Worm (Caenorhabditis elegans) whole organism, L3 larva: ENCODE measurements around the gene T27A8.3.
"Not testable (repeated sequence)": the region's sequence is repeated elsewhere in the genome, so short reads cannot be mapped to it uniquely, and the experiment has no call there.

Experiments
- R02D3.7 ChIP-seq: fragments of 150-350 bp; optimal IDR thresholded peaks from 2 replicates; lab custom pipeline; 2014; ENCODE audit warnings: missing biosample characterization, missing genetic modification characterization
- ZK546.5 ChIP-seq: sonication (generic microtip); optimal IDR thresholded peaks from 2 replicates; lab custom pipeline; 2017; ENCODE audit warnings: missing biosample characterization, missing genetic modification characterization
- aly-2 ChIP-seq: fragments of 150-350 bp; optimal IDR thresholded peaks from 2 replicates; lab custom pipeline; 2014; ENCODE audit warnings: missing biosample characterization, missing genetic modification characterization
- ceh-28 ChIP-seq: fragments of 150-350 bp; optimal IDR thresholded peaks from 2 replicates; lab custom pipeline; 2014; ENCODE audit warnings: missing biosample characterization, missing genetic modification reagents, missing genetic modification characterization
- ceh-82 ChIP-seq: fragments of 150-350 bp; optimal IDR thresholded peaks from 2 replicates; lab custom pipeline; 2014; ENCODE audit warnings: missing biosample characterization, missing genetic modification characterization
- daf-12 ChIP-seq: fragments of 150-350 bp; optimal IDR thresholded peaks from 2 replicates; lab custom pipeline; 2014; ENCODE audit warnings: missing biosample characterization, missing genetic modification reagents, missing genetic modification characterization
- egl-27 ChIP-seq: sonication (generic microtip); optimal IDR thresholded peaks from 4 replicates; lab custom pipeline; 2017; ENCODE audit warnings: missing biosample characterization, missing genetic modification reagents, missing genetic modification characterization
- egl-5 ChIP-seq: fragments of 150-350 bp; optimal IDR thresholded peaks from 2 replicates; lab custom pipeline; 2017; ENCODE audit warnings: missing biosample characterization, missing genetic modification reagents, missing genetic modification characterization, inconsistent platforms
- elt-1 ChIP-seq: fragments of 150-350 bp; optimal IDR thresholded peaks from 2 replicates; lab custom pipeline; 2014; ENCODE audit warnings: missing biosample characterization, missing genetic modification characterization
- elt-2 ChIP-seq: sonication (generic microtip); optimal IDR thresholded peaks from 2 replicates; lab custom pipeline; 2016; ENCODE audit warnings: missing genetic modification reagents, mild to moderate bottlenecking, missing genetic modification characterization, missing compliant biosample characterization
- elt-3 ChIP-seq, 3 experiments: fragments of 150-350 bp in 1 of 3; sonication (generic microtip) in 2 of 3; optimal IDR thresholded peaks; 2 replicates in 2 of 3; 4 replicates in 1 of 3; lab custom pipeline; 2014 to 2017; ENCODE audit warnings: missing biosample characterization in 3 of 3, missing genetic modification characterization in 3 of 3
- fkh-10 ChIP-seq: sonication (generic microtip); optimal IDR thresholded peaks from 2 replicates; lab custom pipeline; 2017; ENCODE audit warnings: missing biosample characterization, missing genetic modification reagents, missing genetic modification characterization
- fkh-2 ChIP-seq: fragments of 150-350 bp; optimal IDR thresholded peaks from 2 replicates; lab custom pipeline; 2014; ENCODE audit warnings: missing biosample characterization, missing genetic modification reagents, missing genetic modification characterization
- hmg-11 ChIP-seq: sonication (generic microtip); optimal IDR thresholded peaks from 2 replicates; lab custom pipeline; 2016; ENCODE audit warnings: missing genetic modification characterization, missing compliant biosample characterization
- jun-1 ChIP-seq: fragments of 150-350 bp; optimal IDR thresholded peaks from 2 replicates; lab custom pipeline; 2014; ENCODE audit warnings: missing biosample characterization, missing genetic modification reagents, missing genetic modification characterization
- lin-15B ChIP-seq: fragments of 150-350 bp; optimal IDR thresholded peaks from 2 replicates; lab custom pipeline; 2014; ENCODE audit warnings: missing biosample characterization, missing genetic modification characterization
- lin-39 ChIP-seq: fragments of 150-350 bp; optimal IDR thresholded peaks from 2 replicates; lab custom pipeline; 2018; ENCODE audit warnings: missing biosample characterization, missing genetic modification reagents, missing genetic modification characterization
- lsy-12 ChIP-seq: sonication (generic microtip); optimal IDR thresholded peaks from 2 replicates; lab custom pipeline; 2016; ENCODE audit warnings: mild to moderate bottlenecking, missing genetic modification characterization, missing compliant biosample characterization
- mdl-1 ChIP-seq: fragments of 150-350 bp; optimal IDR thresholded peaks from 2 replicates; lab custom pipeline; 2014; ENCODE audit warnings: missing biosample characterization, missing genetic modification characterization
- mml-1 ChIP-seq: fragments of 150-350 bp; sonication (generic microtip); optimal IDR thresholded peaks from 3 replicates; lab custom pipeline; 2014; ENCODE audit warnings: missing biosample characterization, missing genetic modification characterization
- nfya-1 ChIP-seq: sonication (generic microtip); optimal IDR thresholded peaks from 2 replicates; lab custom pipeline; 2017; ENCODE audit warnings: missing genetic modification characterization, mild to moderate bottlenecking, missing compliant biosample characterization, antibody characterized with exemption, moderate library complexity; ENCODE audit not compliant: insufficient read depth
- nhr-11 ChIP-seq: fragments of 150-350 bp; optimal IDR thresholded peaks from 2 replicates; lab custom pipeline; 2014; ENCODE audit warnings: missing biosample characterization, missing genetic modification characterization
- nhr-12 ChIP-seq: fragments of 150-350 bp; optimal IDR thresholded peaks from 2 replicates; lab custom pipeline; 2014; ENCODE audit warnings: missing biosample characterization, missing genetic modification characterization
- nhr-23 ChIP-seq: fragments of 150-350 bp; optimal IDR thresholded peaks from 2 replicates; lab custom pipeline; 2014; ENCODE audit warnings: missing biosample characterization, missing genetic modification reagents, missing genetic modification characterization
- nhr-237 ChIP-seq: fragments of 150-350 bp; optimal IDR thresholded peaks from 2 replicates; lab custom pipeline; 2014; ENCODE audit warnings: missing biosample characterization, missing genetic modification characterization
- nhr-25 ChIP-seq: sonication (generic microtip); optimal IDR thresholded peaks from 2 replicates; lab custom pipeline; 2017; ENCODE audit warnings: missing biosample characterization, missing genetic modification characterization
- nhr-28 ChIP-seq: fragments of 150-350 bp; optimal IDR thresholded peaks from 2 replicates; lab custom pipeline; 2014; ENCODE audit warnings: missing biosample characterization, missing genetic modification characterization
- nhr-43 ChIP-seq: sonication (generic microtip); optimal IDR thresholded peaks from 2 replicates; lab custom pipeline; 2016; ENCODE audit warnings: mild to moderate bottlenecking, missing genetic modification characterization, missing compliant biosample characterization; ENCODE audit not compliant: poor library complexity, severe bottlenecking
- nhr-67 ChIP-seq: fragments of 150-350 bp; optimal IDR thresholded peaks from 2 replicates; lab custom pipeline; 2014; ENCODE audit warnings: missing biosample characterization, missing genetic modification characterization
- nhr-76 ChIP-seq: fragments of 150-350 bp; sonication (generic microtip); optimal IDR thresholded peaks from 5 replicates; lab custom pipeline; 2014; ENCODE audit warnings: missing biosample characterization, missing genetic modification characterization
- nhr-77 ChIP-seq: fragments of 150-350 bp; optimal IDR thresholded peaks from 2 replicates; lab custom pipeline; 2014; ENCODE audit warnings: missing biosample characterization, missing genetic modification characterization
- pha-4 ChIP-seq: fragments of 150-350 bp; optimal IDR thresholded peaks from 2 replicates; lab custom pipeline; 2014; ENCODE audit warnings: missing biosample characterization, missing genetic modification reagents, missing genetic modification characterization
- pqm-1 ChIP-seq: fragments of 150-350 bp; optimal IDR thresholded peaks from 2 replicates; lab custom pipeline; 2017; ENCODE audit warnings: missing biosample characterization, missing genetic modification characterization, inconsistent platforms
- skn-1 ChIP-seq: fragments of 150-350 bp; optimal IDR thresholded peaks from 2 replicates; lab custom pipeline; 2014; ENCODE audit warnings: missing biosample characterization, missing genetic modification characterization
- snpc-4 ChIP-seq: fragments of 150-350 bp; optimal IDR thresholded peaks from 2 replicates; lab custom pipeline; 2014; ENCODE audit warnings: missing biosample characterization, missing genetic modification characterization
- tbx-2 ChIP-seq: sonication (generic microtip); optimal IDR thresholded peaks from 2 replicates; lab custom pipeline; 2016; ENCODE audit warnings: mild to moderate bottlenecking, missing genetic modification characterization, missing compliant biosample characterization
- unc-39 ChIP-seq: sonication (generic microtip); optimal IDR thresholded peaks from 4 replicates; lab custom pipeline; 2017; ENCODE audit warnings: missing biosample characterization, missing genetic modification characterization
- unc-62 ChIP-seq: fragments of 150-350 bp; sonication (generic microtip); optimal IDR thresholded peaks from 4 replicates; lab custom pipeline; 2014; ENCODE audit warnings: missing biosample characterization, missing genetic modification reagents, missing genetic modification characterization
- zag-1 ChIP-seq: fragments of 150-350 bp; optimal IDR thresholded peaks from 2 replicates; lab custom pipeline; 2014; ENCODE audit warnings: missing biosample characterization, missing genetic modification characterization
- ztf-11 ChIP-seq: fragments of 150-350 bp; optimal IDR thresholded peaks from 2 replicates; lab custom pipeline; 2014; ENCODE audit warnings: missing biosample characterization, missing genetic modification characterization
- ztf-4 ChIP-seq: fragments of 150-350 bp; optimal IDR thresholded peaks from 2 replicates; lab custom pipeline; 2014; ENCODE audit warnings: missing biosample characterization, missing genetic modification characterization

The T27A8.3 gene

ce11 chrX:16062385-16062784, at the start of gene T27A8.3:
Gene T27A8.3 (plus strand): TSS chrX:16062685.
- TF ChIP-seq unc-39, mml-1, fkh-2 (tag; lab: Kevin White, UChicago): not testable (repeated sequence)

- TF ChIP-seq pha-4 (tag; lab: Kevin White, UChicago), result peak; percentile 55
- no peak for TF ChIP-seq egl-27 (tag; lab: Kevin White, UChicago)
- TF ChIP-seq, all 47 proteins: peak for 1
Measured at ce11 chrX:16016796-16017195, 45.7 kb upstream of the T27A8.3 start, which contains the start of the genes VB0395L.1 and nhx-1. Gene VB0395L.1 (minus strand): TSS chrX:16016981. Gene nhx-1 (plus strand): TSS chrX:16017121.

ce11 chrX:16024558-16024957, 37.9 kb upstream of the T27A8.3 start:
- TF ChIP-seq nhr-237 (tag; lab: Kevin White, UChicago), result no peak
- TF ChIP-seq nhr-28 (tag; lab: Kevin White, UChicago), result no peak
- TF ChIP-seq lin-39 (tag; lab: Kevin White, UChicago), result peak; percentile 86
- TF ChIP-seq unc-39 (tag; lab: Kevin White, UChicago), result no peak
- TF ChIP-seq nfya-1 (tag; lab: Kevin White, UChicago), result peak; percentile 83
- peak; percentile 32 for TF ChIP-seq nhr-76
- TF ChIP-seq nhr-11 (tag; lab: Kevin White, UChicago), result peak; percentile 51
- TF ChIP-seq skn-1, result peak; percentile 46
- TF ChIP-seq nhr-43 (tag; lab: Kevin White, UChicago), result no peak
- TF ChIP-seq R02D3.7 (tag; lab: Kevin White, UChicago), result peak; percentile 42
- TF ChIP-seq jun-1 (tag; lab: Kevin White, UChicago), result peak; percentile 59
- no peak for TF ChIP-seq nhr-12 (tag; lab: Kevin White, UChicago)
- peak; percentile 32 for TF ChIP-seq elt-1 (tag; lab: Kevin White, UChicago)
- peak; percentile 20 for TF ChIP-seq ceh-82 (tag; lab: Kevin White, UChicago)
- no peak for TF ChIP-seq nhr-67
- TF ChIP-seq egl-5 (tag; lab: Kevin White, UChicago), result peak; percentile 21
- no peak for TF ChIP-seq elt-3 (tag; optimal IDR thresholded peaks at IDR 0.05; lab: Kevin White, UChicago)
- TF ChIP-seq mdl-1 (tag; lab: Kevin White, UChicago), result peak; percentile 80
- TF ChIP-seq elt-2 (tag; lab: Kevin White, UChicago), result peak; percentile 95
- TF ChIP-seq daf-12 (tag; lab: Kevin White, UChicago), result peak; percentile 44
- TF ChIP-seq nhr-77 (tag; lab: Kevin White, UChicago), result no peak
- peak; percentile 78 for TF ChIP-seq unc-62 (GFP tag; lab: Kevin White, UChicago)
- peak; percentile 83 for TF ChIP-seq pha-4 (tag; lab: Kevin White, UChicago)
- TF ChIP-seq zag-1, result peak; percentile 8
- TF ChIP-seq tbx-2, result peak; percentile 64
- peak; percentile 97 for TF ChIP-seq hmg-11 (tag; lab: Kevin White, UChicago)
- peak; percentile 87 for TF ChIP-seq pqm-1
- TF ChIP-seq ceh-28 (tag; lab: Kevin White, UChicago), result peak; percentile 71
- peak; percentile 60 for TF ChIP-seq fkh-10 (GFP tag; lab: Kevin White, UChicago)
- peak; percentile 49 for TF ChIP-seq lin-15B
- TF ChIP-seq snpc-4 (tag; lab: Kevin White, UChicago), result peak; percentile 87
- TF ChIP-seq ztf-11 (tag; lab: Kevin White, UChicago), result no peak
- TF ChIP-seq lsy-12 (tag; lab: Kevin White, UChicago), result peak; percentile 47
- peak; percentile 45 for TF ChIP-seq nhr-23 (tag; lab: Kevin White, UChicago)
- TF ChIP-seq, all 47 proteins: peak for 25

DNA sequence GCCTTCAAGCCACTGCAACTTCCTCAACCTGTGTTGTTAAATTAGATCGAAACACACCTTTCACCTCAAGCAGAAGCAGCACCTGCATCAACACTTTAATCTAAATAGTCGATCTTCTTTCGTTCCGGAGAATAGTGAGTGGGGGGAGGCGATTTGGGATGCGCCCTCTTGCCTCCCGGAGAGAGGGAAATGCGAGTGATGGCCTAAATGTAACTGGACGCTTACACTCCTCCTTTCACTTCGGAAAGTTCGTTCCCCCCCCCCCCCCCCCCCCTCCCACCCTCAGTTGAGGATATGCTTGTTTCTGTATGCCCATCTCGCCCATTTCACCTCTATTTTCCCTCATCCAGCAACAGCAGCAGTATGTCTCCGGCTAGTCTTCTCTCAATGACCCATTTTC, 33.5 kb upstream of the T27A8.3 start:
- TF ChIP-seq nhr-11 (tag; lab: Kevin White, UChicago) (no peak), egl-27 (tag; lab: Kevin White, UChicago) (no peak), mml-1 (tag; lab: Kevin White, UChicago) (no peak), mdl-1 (tag; lab: Kevin White, UChicago) (no peak), ZK546.5 (tag; lab: Kevin White, UChicago) (no peak), ztf-4 (tag; lab: Kevin White, UChicago) (no peak), lin-39 (tag; lab: Kevin White, UChicago) (no peak), aly-2 (tag; lab: Kevin White, UChicago) (no peak), snpc-4 (tag; lab: Kevin White, UChicago) (no peak), nhr-25 (tag; lab: Kevin White, UChicago) (no peak), ceh-82 (tag; lab: Kevin White, UChicago) (no peak), pha-4 (tag; lab: Kevin White, UChicago) (no peak), nhr-28 (tag; lab: Kevin White, UChicago) (no peak), nhr-77 (tag; lab: Kevin White, UChicago) (no peak), skn-1 (no peak)
